Worm (Caenorhabditis elegans): ENCODE results near the gene reps-1.
A peak's percentile ranks its signal among the peaks of the same experiment; 100 is the strongest.

The reps-1 gene

ce11 chrV:19037222-19037621 lies 46.9 kb upstream of the reps-1 start, which contains the start of gene asp-17:
Gene asp-17, minus strand, starts transcription at chrV:19037322.
- TF ChIP-seq snpc-4 (tag; optimal IDR thresholded peaks at IDR 0.05) (no peak), nhr-76 (tag; optimal IDR thresholded peaks at IDR 0.05) (no peak), egl-27 (tag; optimal IDR thresholded peaks at IDR 0.05) (no peak), ceh-82 (tag; optimal IDR thresholded peaks at IDR 0.05) (no peak), fkh-2 (tag; optimal IDR thresholded peaks at IDR 0.05) (no peak), tbx-2 (tag; optimal IDR thresholded peaks at IDR 0.05) (no peak), elt-2 (tag; optimal IDR thresholded peaks at IDR 0.05) (no peak), nhr-77 (tag; optimal IDR thresholded peaks at IDR 0.05) (no peak), nhr-67 (tag; optimal IDR thresholded peaks at IDR 0.05) (no peak), nhr-237 (tag; optimal IDR thresholded peaks at IDR 0.05) (no peak), egl-5 (tag; optimal IDR thresholded peaks at IDR 0.05) (no peak), nhr-28 (tag; optimal IDR thresholded peaks at IDR 0.05) (no peak), pha-4 (tag; optimal IDR thresholded peaks at IDR 0.05) (no peak)

ce11 chrV:19036061-19036460 lies 45.8 kb upstream of the reps-1 start:
- TF ChIP-seq ceh-28 (tag; optimal IDR thresholded peaks at IDR 0.05) = peak; percentile 92
- TF ChIP-seq ceh-9 (tag; optimal IDR thresholded peaks at IDR 0.05) = no peak
- TF ChIP-seq egl-27 (tag; optimal IDR thresholded peaks at IDR 0.05) = no peak

ce11 chrV:19031456-19031855 lies 41.2 kb upstream of the reps-1 start, which contains the start of gene Y39B6A.27:
Gene Y39B6A.27, plus strand, starts transcription at chrV:19031756.
- TF ChIP-seq pqm-1 (tag; optimal IDR thresholded peaks at IDR 0.05) (no peak), nhr-67 (tag; optimal IDR thresholded peaks at IDR 0.05) (no peak), sea-2 (GFP tag; optimal IDR thresholded peaks at IDR 0.05) (no peak), unc-62 (GFP tag; optimal IDR thresholded peaks at IDR 0.05) (no peak), mdl-1 (tag; optimal IDR thresholded peaks at IDR 0.05) (no peak), elt-3 (tag; optimal IDR thresholded peaks at IDR 0.05) (no peak), jun-1 (tag; optimal IDR thresholded peaks at IDR 0.05) (no peak), fkh-10 (GFP tag; optimal IDR thresholded peaks at IDR 0.05) (no peak), elt-1 (tag; optimal IDR thresholded peaks at IDR 0.05) (no peak), tbx-2 (tag; optimal IDR thresholded peaks at IDR 0.05) (no peak), nfya-1 (tag; optimal IDR thresholded peaks at IDR 0.05; ENCODE audit: insufficient read depth) (no peak), fkh-2 (tag; optimal IDR thresholded peaks at IDR 0.05) (no peak), nhr-11 (tag; optimal IDR thresholded peaks at IDR 0.05) (no peak)

ce11 chrV:19027338-19027737 lies 37.0 kb upstream of the reps-1 start:
- peak; percentile 97 for TF ChIP-seq ceh-28 (tag; optimal IDR thresholded peaks at IDR 0.05)
- TF ChIP-seq egl-27 (tag; optimal IDR thresholded peaks at IDR 0.05) = no peak

- TF ChIP-seq ceh-28 (tag; optimal IDR thresholded peaks at IDR 0.05) = peak; percentile 55
These were observed 36.5 kb upstream of the reps-1 start for ce11 chrV:19026757-19027156.

- TF ChIP-seq mml-1 (tag; optimal IDR thresholded peaks at IDR 0.05) = no peak
- no peak for TF ChIP-seq aly-2 (tag; optimal IDR thresholded peaks at IDR 0.05)
- TF ChIP-seq nhr-11 (tag; optimal IDR thresholded peaks at IDR 0.05) = no peak
- TF ChIP-seq nhr-237 (tag; optimal IDR thresholded peaks at IDR 0.05) = no peak
- no peak for TF ChIP-seq lin-15B (tag; optimal IDR thresholded peaks at IDR 0.05)
These were observed 35.9 kb upstream of the reps-1 start, which contains the start of gene Y39B6A.25 for ce11 chrV:19026163-19026562. Gene Y39B6A.25, plus strand, starts transcription at chrV:19026463.

ce11 chrV:19024683-19025082 lies 34.4 kb upstream of the reps-1 start, which contains the start of gene Y39B6A.29:
Gene Y39B6A.29, minus strand, starts transcription at chrV:19024783.
- TF ChIP-seq ZK546.5 (tag; optimal IDR thresholded peaks at IDR 0.05) = no peak
- no peak for TF ChIP-seq nhr-12 (tag; optimal IDR thresholded peaks at IDR 0.05)
- no peak for TF ChIP-seq nhr-76 (tag; optimal IDR thresholded peaks at IDR 0.05)
- TF ChIP-seq nhr-25 (tag; optimal IDR thresholded peaks at IDR 0.05) = no peak
- TF ChIP-seq egl-5 (tag; optimal IDR thresholded peaks at IDR 0.05) = no peak
- no peak for TF ChIP-seq elt-1 (tag; optimal IDR thresholded peaks at IDR 0.05)
- no peak for TF ChIP-seq nhr-23 (tag; optimal IDR thresholded peaks at IDR 0.05)
- no peak for TF ChIP-seq ceh-82 (tag; optimal IDR thresholded peaks at IDR 0.05)
- no peak for TF ChIP-seq nfya-1 (tag; optimal IDR thresholded peaks at IDR 0.05; ENCODE audit: insufficient read depth)
- no peak for TF ChIP-seq unc-39 (tag; optimal IDR thresholded peaks at IDR 0.05)
- TF ChIP-seq pha-4 (tag; optimal IDR thresholded peaks at IDR 0.05) = no peak
- TF ChIP-seq elt-2 (tag; optimal IDR thresholded peaks at IDR 0.05) = no peak
- TF ChIP-seq skn-1 (tag; optimal IDR thresholded peaks at IDR 0.05) = no peak
- no peak for TF ChIP-seq sea-2 (GFP tag; optimal IDR thresholded peaks at IDR 0.05)
- no peak for TF ChIP-seq nhr-77 (tag; optimal IDR thresholded peaks at IDR 0.05)
- TF ChIP-seq ceh-9 (tag; optimal IDR thresholded peaks at IDR 0.05) = no peak
- TF ChIP-seq daf-12 (tag; optimal IDR thresholded peaks at IDR 0.05) = no peak
- no peak for TF ChIP-seq ama-1 (optimal IDR thresholded peaks at IDR 0.05)
- TF ChIP-seq lsy-12 (tag; optimal IDR thresholded peaks at IDR 0.05) = no peak
